Worm (Caenorhabditis elegans) whole organism, L4 larva: ENCODE data around the gene txdc-12.1.

Experiments used
- F49E8.2 ChIP-seq: sonication (generic microtip); optimal IDR thresholded peaks from 2 replicates; lab custom pipeline; 2016; ENCODE audit warnings: missing compliant biosample characterization, mild to moderate bottlenecking, missing genetic modification characterization, borderline replicate concordance
- Y5F2A.4 ChIP-seq: fragments of 200-800 bp; sonication (Bioruptor generic); optimal IDR thresholded peaks from 2 replicates; lab custom pipeline; 2018; ENCODE audit warnings: mild to moderate bottlenecking, missing genetic modification characterization, missing compliant biosample characterization
- aha-1 ChIP-seq: fragments of 150-350 bp; peaks from one replicate; lab custom pipeline; 2014; ENCODE audit warnings: missing biosample characterization, missing genetic modification characterization
- ama-1 ChIP-seq: fragments of 150-350 bp; optimal IDR thresholded peaks from 2 replicates; lab custom pipeline; 2014; ENCODE audit warnings: inconsistent platforms, mixed read lengths
- dpl-1 ChIP-seq: fragments of 150-350 bp; optimal IDR thresholded peaks from 2 replicates; lab custom pipeline; 2014; ENCODE audit warnings: missing biosample characterization, missing genetic modification reagents, missing genetic modification characterization
- mes-2 ChIP-seq: sonication (generic microtip); optimal IDR thresholded peaks from 2 replicates; lab custom pipeline; 2016; ENCODE audit warnings: missing genotype, mild to moderate bottlenecking, missing genetic modification characterization, missing compliant biosample characterization; ENCODE audit not compliant: poor library complexity, severe bottlenecking
- rbr-2 ChIP-seq: sonication (generic microtip); optimal IDR thresholded peaks from 2 replicates; lab custom pipeline; 2016; ENCODE audit warnings: missing genotype, missing genetic modification characterization, missing compliant biosample characterization
- spr-1 ChIP-seq: sonication (generic microtip); optimal IDR thresholded peaks from 2 replicates; lab custom pipeline; 2016; ENCODE audit warnings: mild to moderate bottlenecking, missing genetic modification characterization, missing compliant biosample characterization

ce11 chrII:12214562-12214961 lies 25.6 kb upstream of the txdc-12.1 start:
- TF ChIP-seq mes-2 (no peak), dpl-1 (no peak), Y5F2A.4 (GFP tag; lab: Kevin White, UChicago) (no peak), aha-1 (tag; lab: Kevin White, UChicago) (peak; percentile 45), ama-1 (no peak), spr-1 (tag; lab: Kevin White, UChicago) (no peak), F49E8.2 (no peak), rbr-2 (no peak)
